Worm (Caenorhabditis elegans): ENCODE results near the gene lbp-3.
A peak's percentile ranks its signal among the peaks of the same experiment; 100 is the strongest.

The lbp-3 gene

DNA sequence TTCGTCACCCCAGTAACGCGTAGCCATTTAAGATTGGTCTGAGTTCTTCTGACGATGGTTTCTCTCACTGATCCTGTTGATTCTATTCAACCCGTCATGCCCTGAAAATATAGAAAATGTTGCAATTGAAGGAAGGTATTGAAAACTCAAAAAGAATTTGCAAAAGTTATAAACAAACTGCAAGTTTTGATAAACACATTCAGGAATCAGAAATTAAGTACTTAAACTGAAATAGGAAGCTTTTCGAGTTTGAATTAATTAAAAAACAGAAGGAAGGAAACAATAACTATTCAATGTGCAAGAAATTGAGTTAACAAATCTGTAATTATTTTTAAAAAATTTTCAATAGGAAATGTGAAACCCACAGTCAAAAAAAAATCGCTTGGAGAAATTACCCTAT, 36.9 kb upstream of the lbp-3 start, which contains the start of gene rgl-1:
Gene rgl-1 (minus strand): TSS at position 101 of the 400 bp plus-strand sequence.
- TF ChIP-seq tbx-9 (tag; optimal IDR thresholded peaks at IDR 0.05; ENCODE audit: borderline replicate concordance) (no peak), Y79H2A.3 (GFP tag; conservative IDR thresholded peaks at IDR 0.05) (no peak), Y95B8A.8 (GFP tag; IDR thresholded peaks at IDR 0.05) (no peak), snpc-3.4 (tag; optimal IDR thresholded peaks at IDR 0.05) (no peak), cebp-2 (GFP tag; IDR thresholded peaks at IDR 0.05) (no peak), bed-1 (GFP tag; IDR thresholded peaks at IDR 0.05) (no peak)

DNA sequence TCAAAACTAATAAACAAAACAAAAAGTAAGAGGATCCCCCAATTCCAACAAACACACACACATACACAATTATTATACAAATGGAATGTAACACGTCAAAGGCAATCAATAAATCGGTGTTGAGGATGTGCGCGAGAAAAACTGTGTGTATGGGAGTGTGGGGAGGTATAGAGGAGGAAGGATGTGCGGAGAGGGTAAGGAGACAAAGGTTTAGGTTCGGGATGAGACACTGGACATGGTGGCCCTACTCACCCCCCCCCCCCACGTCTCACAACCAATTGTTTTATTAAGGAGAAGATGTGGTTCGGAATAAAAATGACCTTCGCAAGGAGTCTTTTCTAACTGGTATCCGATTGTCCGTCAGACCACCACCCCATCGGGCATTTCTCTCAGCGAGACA, 34.0 kb upstream of the lbp-3 start:
- TF ChIP-seq F37B4.10 (GFP tag; IDR thresholded peaks at IDR 0.05) (0 out of 2 replicates have a peak, but pooled peaks have one; percentile 40), athp-1 (tag; optimal IDR thresholded peaks at IDR 0.05) (no peak), tbp1 (GFP tag; optimal IDR thresholded peaks at IDR 0.05) (no peak), let-526 (GFP tag; IDR thresholded peaks at IDR 0.05) (no peak), mxl-1 (tag; optimal IDR thresholded peaks at IDR 0.05) (no peak)

DNA sequence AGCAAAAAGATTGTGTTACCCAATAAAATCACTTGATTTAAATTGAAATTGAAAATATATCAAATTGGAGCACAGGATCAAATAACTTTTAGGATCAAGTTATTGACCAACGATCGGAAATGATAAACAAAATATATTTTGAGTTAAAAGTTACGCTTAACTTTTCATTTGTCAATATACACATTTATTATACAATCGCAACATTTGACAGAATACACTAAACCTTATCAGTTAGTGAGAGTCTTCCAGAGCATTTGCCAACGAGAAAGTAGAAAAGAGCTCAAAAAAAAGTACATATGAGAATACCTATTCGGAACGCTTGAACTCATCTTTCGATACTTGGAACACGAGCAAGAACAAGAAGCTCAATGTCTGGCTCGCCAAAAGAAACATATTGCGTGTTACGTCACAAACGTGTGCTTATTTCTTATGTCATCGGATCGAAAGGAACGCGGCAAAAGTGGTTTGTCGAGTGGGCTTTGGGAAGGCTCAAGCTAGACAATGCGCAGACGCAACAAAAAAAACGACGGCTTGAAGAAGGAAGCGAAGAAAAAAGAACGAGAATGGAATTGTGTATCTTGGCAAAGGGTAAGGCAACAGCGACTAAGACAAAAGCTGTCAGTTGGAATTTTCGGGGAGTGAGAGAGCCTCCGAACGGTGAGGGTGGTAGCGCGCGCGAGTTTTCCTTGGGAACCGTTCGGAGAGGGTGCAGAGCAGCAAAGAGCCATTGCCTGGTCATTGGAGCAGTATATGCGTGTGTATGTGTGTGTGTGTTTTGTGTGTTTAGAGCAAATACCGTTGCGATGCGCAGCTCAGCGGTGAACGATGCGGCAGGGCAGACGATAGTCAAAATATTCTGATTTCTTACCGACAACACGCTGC, 30.6 kb upstream of the lbp-3 start:
- no peak for TF ChIP-seq sdz-38 (tag; optimal IDR thresholded peaks at IDR 0.05)
- no peak for TF ChIP-seq nhr-120 (GFP tag; IDR thresholded peaks at IDR 0.05)
- peak; percentile 77 for TF ChIP-seq zfh-2 (GFP tag; conservative IDR thresholded peaks at IDR 0.05)
- TF ChIP-seq mxl-1 (tag; optimal IDR thresholded peaks at IDR 0.05), result no peak
- TF ChIP-seq ceh-27 (GFP tag; optimal IDR thresholded peaks at IDR 0.05), result peak; percentile 17
- TF ChIP-seq let-607 (tag; optimal IDR thresholded peaks at IDR 0.05), result no peak
- no peak for TF ChIP-seq F33H1.4 (GFP tag; IDR thresholded peaks at IDR 0.05)
- no peak for TF ChIP-seq B0019.2 (GFP tag; conservative IDR thresholded peaks at IDR 0.05)
- TF ChIP-seq him-1 (tag; optimal IDR thresholded peaks at IDR 0.05), result no peak

DNA sequence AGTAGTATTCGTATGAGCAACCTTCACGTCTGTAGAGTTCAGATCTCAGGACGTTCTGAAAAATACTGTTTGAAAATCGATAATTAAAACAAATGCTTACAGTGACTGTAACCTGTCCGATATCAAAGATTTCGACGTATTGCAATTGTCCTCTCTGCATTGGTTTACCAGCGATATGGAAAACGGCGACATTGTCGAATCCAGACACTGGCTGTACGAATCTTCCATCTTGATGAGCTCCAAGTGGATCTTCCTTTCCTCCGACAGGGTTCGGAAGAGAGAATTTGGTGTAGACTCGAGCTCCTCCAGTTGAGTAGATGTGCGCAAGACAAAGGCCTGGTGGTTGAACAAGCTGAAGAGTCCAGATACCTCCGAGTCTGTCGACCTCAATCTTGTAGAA, 28.5 kb upstream of the lbp-3 start:
- TF ChIP-seq ztf-26 (tag; optimal IDR thresholded peaks at IDR 0.05) (no peak), lsl-1 (GFP tag; optimal IDR thresholded peaks at IDR 0.05) (no peak), rpc-1 (optimal IDR thresholded peaks at IDR 0.05) (no peak), rpc-1 (tag; optimal IDR thresholded peaks at IDR 0.05) (no peak), zim-3 (tag; optimal IDR thresholded peaks at IDR 0.05) (no peak), ceh-58 (GFP tag; IDR thresholded peaks at IDR 0.05) (no peak), dpff-1 (tag; optimal IDR thresholded peaks at IDR 0.05) (no peak), K12H6.12 (tag; optimal IDR thresholded peaks at IDR 0.05) (no peak), C06A6.2 (GFP tag; conservative IDR thresholded peaks at IDR 0.05) (no peak), let-607 (tag; optimal IDR thresholded peaks at IDR 0.05) (no peak), tbp1 (GFP tag; optimal IDR thresholded peaks at IDR 0.05) (no peak)

DNA sequence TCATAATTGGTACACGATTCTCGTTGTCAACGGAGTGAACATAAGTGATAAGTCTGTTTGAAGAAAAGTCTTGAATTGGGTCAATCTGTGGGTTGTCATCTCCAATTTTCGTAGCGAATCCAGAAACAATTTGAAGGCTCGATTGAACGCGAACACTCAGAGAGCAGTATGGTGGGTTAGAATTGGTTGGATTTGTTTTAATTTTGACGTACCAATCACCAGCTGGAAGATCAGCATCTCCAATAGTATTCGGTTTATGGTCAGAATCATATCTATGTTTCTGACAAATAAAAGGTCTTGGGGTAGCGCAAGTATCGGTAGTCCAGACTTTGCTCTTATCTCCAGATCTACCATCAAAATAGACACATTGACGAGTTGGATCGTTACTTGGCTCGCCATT, 26.6 kb upstream of the lbp-3 start:
- TF ChIP-seq C17E4.6 (GFP tag; IDR thresholded peaks at IDR 0.05) (no peak), ztf-26 (tag; optimal IDR thresholded peaks at IDR 0.05) (no peak), hlh-12 (tag; optimal IDR thresholded peaks at IDR 0.05) (no peak), B0035.1 (tag; optimal IDR thresholded peaks at IDR 0.05) (no peak), tbp1 (GFP tag; optimal IDR thresholded peaks at IDR 0.05) (no peak), cebp-1 (GFP tag; IDR thresholded peaks at IDR 0.05) (no peak), cebp-1 (tag; optimal IDR thresholded peaks at IDR 0.05) (no peak), efl-1 (GFP tag; optimal IDR thresholded peaks at IDR 0.05) (no peak)

All from whole organism, young adult.